Fruit fly (Drosophila melanogaster) whole organism, wandering third instar larva: ENCODE results near the gene Gale.

Experiments used
- GATAd ChIP-seq: sonication (Bioruptor generic); optimal IDR thresholded peaks from 2 replicates; lab custom pipeline; 2016; ENCODE audit warnings: missing biosample characterization, missing genetic modification characterization
- Hr83 ChIP-seq: fragments of 200-300 bp; sonication (Bioruptor generic); optimal IDR thresholded peaks from 2 replicates; lab custom pipeline; 2016; ENCODE audit warnings: missing biosample characterization, mild to moderate bottlenecking, missing genetic modification characterization, moderate library complexity; ENCODE audit not compliant: poor library complexity, severe bottlenecking
- Myc ChIP-seq: fragments of >200 bp; optimal IDR thresholded peaks from 2 replicates; lab custom pipeline; 2017
- OdsH ChIP-seq: fragments of 200-800 bp; sonication (Bioruptor generic); optimal IDR thresholded peaks from 2 replicates; lab custom pipeline; 2016; ENCODE audit warnings: missing biosample characterization, mild to moderate bottlenecking, missing genetic modification characterization
- Sp1 ChIP-seq: fragments of 200-800 bp; sonication (Bioruptor generic); optimal IDR thresholded peaks from 3 replicates; lab custom pipeline; 2019; ENCODE audit warnings: missing biosample characterization, mild to moderate bottlenecking, missing genetic modification characterization, moderate library complexity
- Vsx2 ChIP-seq: fragments of 200-300, 225-300 bp; sonication (Bioruptor generic); optimal IDR thresholded peaks from 2 replicates; lab custom pipeline; 2018; ENCODE audit warnings: missing biosample characterization, missing genetic modification characterization; ENCODE audit not compliant: partially characterized antibody
- lola ChIP-seq: fragments of >200 bp; optimal IDR thresholded peaks from 2 replicates; lab custom pipeline; 2017; ENCODE audit warnings: missing biosample characterization, missing genetic modification characterization
- psq ChIP-seq: fragments of 200-800 bp; sonication (Bioruptor generic); optimal IDR thresholded peaks from 3 replicates; lab custom pipeline; 2017; ENCODE audit warnings: missing biosample characterization, mild to moderate bottlenecking, missing genetic modification characterization, moderate library complexity
- rgr ChIP-seq: fragments of 200-800 bp; sonication (Bioruptor generic); optimal IDR thresholded peaks from 3 replicates; lab custom pipeline; 2016; ENCODE audit warnings: missing biosample characterization, mild to moderate bottlenecking, missing genetic modification characterization
- sage ChIP-seq: fragments of 200-800 bp; sonication (Bioruptor generic); optimal IDR thresholded peaks from 2 replicates; lab custom pipeline; 2016; ENCODE audit warnings: missing biosample characterization, mild to moderate bottlenecking, missing genetic modification characterization
- sv ChIP-seq: fragments of 200-800 bp; sonication (Bioruptor generic); optimal IDR thresholded peaks from 3 replicates; lab custom pipeline; 2016; ENCODE audit warnings: missing biosample characterization, missing genetic modification characterization
- usp ChIP-seq: fragments of >200 bp; optimal IDR thresholded peaks from 2 replicates; lab custom pipeline; 2017; ENCODE audit warnings: missing biosample characterization, missing genetic modification characterization

DNA sequence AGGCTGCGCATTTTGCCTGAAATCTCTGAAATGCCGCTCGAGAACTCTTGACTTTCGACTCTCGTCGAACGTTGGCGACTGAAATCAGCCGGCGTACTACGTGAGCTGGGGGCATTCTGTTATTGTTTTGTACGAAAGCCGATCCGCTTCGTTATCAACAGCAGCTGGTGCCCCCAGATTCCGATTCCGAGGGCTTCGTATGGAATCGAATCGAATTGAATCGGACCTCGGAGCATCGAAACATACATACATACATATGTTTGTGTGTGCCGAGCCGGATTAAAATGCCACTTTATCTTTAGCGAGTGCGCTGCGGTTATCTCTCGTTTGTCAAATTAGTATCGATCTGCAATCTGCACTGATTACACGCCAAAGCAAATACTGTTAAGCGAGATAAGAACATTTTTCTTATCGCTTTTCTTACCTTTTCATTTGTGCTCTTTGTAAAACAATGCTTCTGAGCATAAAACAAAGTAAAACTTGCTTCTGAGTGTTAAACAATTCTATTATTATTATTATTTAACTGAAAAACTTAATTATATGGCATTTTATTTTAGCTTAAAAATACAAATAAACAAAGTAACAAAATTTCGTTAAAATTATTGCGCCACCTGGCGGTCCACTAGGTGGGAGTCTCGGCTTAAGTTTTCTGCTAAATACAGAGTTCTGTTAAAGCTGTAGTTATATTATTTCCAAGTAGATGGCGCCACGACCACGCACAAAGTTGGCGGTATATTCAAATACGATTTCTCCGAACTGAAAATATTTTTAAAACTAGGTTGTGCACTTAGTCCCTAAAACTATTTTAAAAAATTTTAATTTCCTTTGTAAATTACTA, 41.6 kb upstream of the Gale start, which contains the start of gene Reg-2:
- TF ChIP-seq sv, result no peak
- TF ChIP-seq Vsx2, result no peak
- peak; percentile 84 for TF ChIP-seq Myc (lab: Kevin White, UChicago)
- TF ChIP-seq OdsH (GFP tag; lab: Kevin White, UChicago), result no peak
- TF ChIP-seq GATAd (GFP tag; lab: Kevin White, UChicago), result no peak
- no peak for TF ChIP-seq rgr (GFP tag; lab: Kevin White, UChicago)
- TF ChIP-seq Hr83 (GFP tag; lab: Kevin White, UChicago), result peak; percentile 18
- TF ChIP-seq lola (GFP tag; lab: Kevin White, UChicago), result no peak
- no peak for TF ChIP-seq Sp1 (GFP tag; lab: Kevin White, UChicago)
- no peak for TF ChIP-seq usp (GFP tag; lab: Kevin White, UChicago)
- TF ChIP-seq sage, result no peak
- TF ChIP-seq psq (GFP tag; lab: Kevin White, UChicago), result no peak
